Fruit fly (Drosophila melanogaster): ENCODE results near the gene CG33642.

CG33642 gene

DNA sequence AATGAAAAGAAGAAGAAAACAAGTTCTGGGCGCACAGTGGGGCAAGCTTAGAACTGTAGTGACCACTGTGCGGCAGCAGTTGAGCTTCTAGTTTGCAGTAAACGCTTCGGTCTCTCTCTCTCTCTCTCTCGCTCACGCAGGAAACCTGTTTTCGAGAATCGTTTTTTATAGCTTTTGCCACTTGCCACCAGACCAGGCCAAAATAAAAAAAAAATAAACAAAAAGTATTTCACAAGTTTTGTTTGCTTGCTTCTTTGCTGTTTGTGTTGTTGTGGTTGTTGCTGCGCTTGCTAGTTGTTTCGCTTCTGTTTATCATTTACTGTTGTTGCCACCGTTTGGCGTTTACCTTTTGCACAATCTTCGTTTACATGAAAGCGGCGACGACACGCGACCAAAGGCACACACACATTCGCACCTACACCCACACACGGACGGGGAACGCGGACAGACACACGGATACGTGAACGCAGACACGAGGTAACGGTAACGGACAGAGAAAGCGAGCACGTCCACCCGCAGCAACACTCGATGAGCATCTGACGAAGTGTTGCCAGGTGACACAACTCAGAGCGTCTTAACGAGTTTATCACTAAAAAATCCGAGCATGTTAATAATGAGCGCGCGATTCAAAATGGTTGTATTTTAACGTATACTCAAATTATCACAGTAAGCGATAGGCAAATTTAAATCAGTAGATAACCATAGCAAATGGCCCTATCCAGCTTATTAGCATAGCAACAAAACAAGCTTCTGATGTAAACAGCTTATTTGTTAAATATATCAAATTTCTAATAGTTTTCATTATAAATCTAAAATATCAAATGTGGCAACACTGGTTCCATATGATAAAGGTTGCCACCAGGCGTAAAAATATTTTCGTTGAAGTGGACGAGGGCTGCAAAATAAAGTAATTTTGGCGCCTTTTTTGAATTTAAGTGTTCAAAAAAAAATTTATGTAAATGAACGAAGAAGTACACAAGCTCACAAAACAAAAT is 19.3 kb downstream of the CG33642 start, which contains the start of gene B4 (continued):
- TF ChIP-seq Side (GFP tag; optimal IDR thresholded peaks at IDR 0.05) (peak; percentile 66), BtbVII (GFP tag; optimal IDR thresholded peaks at IDR 0.05) (peak; percentile 55), lab (GFP tag; optimal IDR thresholded peaks at IDR 0.05) (peak; percentile 79), Xrp1 (GFP tag; IDR thresholded peaks at IDR 0.05) (peak; percentile 29), z (GFP tag; IDR thresholded peaks at IDR 0.05) (no peak), CG11723 (GFP tag; optimal IDR thresholded peaks at IDR 0.05) (peak; percentile 3), corto (GFP tag; optimal IDR thresholded peaks at IDR 0.05) (peak; percentile 21), odd (GFP tag; optimal IDR thresholded peaks at IDR 0.05) (peak; percentile 67), nerfin-2 (GFP tag; IDR thresholded peaks at IDR 0.05; ENCODE audit: partially characterized antibody) (peak; percentile 35; the same call in 1 of the 2 replicates), cato (GFP tag; optimal IDR thresholded peaks at IDR 0.05; ENCODE audit: borderline replicate concordance) (no peak), cg (GFP tag; optimal IDR thresholded peaks at IDR 0.05) (peak; percentile 92), CG33213 (GFP tag; optimal IDR thresholded peaks at IDR 0.05) (peak; percentile 10), kni (GFP tag; optimal IDR thresholded peaks at IDR 0.05) (peak; percentile 64), CG2712 (tag; optimal IDR thresholded peaks at IDR 0.05) (no peak), CG2116 (GFP tag; optimal IDR thresholded peaks at IDR 0.05) (peak; percentile 55), CG10959 (GFP tag; IDR thresholded peaks at IDR 0.05) (no peak), CG11695 (GFP tag; IDR thresholded peaks at IDR 0.05) (0 out of 3 replicates have a peak, but pooled peaks have one; percentile 17), toy (GFP tag; IDR thresholded peaks at IDR 0.05) (no peak), CG7786 (GFP tag; optimal IDR thresholded peaks at IDR 0.05) (no peak), CG3281 (GFP tag; optimal IDR thresholded peaks at IDR 0.05) (peak; percentile 20), pros (GFP tag; optimal IDR thresholded peaks at IDR 0.05) (peak; percentile 54), lilli (GFP tag; optimal IDR thresholded peaks at IDR 0.05) (peak; percentile 6), inv (GFP tag; IDR thresholded peaks at IDR 0.05; ENCODE audit: partially characterized antibody) (peak; percentile 26; the same call in 1 of the 2 replicates), Oli (tag; optimal IDR thresholded peaks at IDR 0.05) (no peak), CG15479 (GFP tag; optimal IDR thresholded peaks at IDR 0.05) (peak; percentile 53), CG10147 (GFP tag; optimal IDR thresholded peaks at IDR 0.05) (no peak), vfl (GFP tag; optimal IDR thresholded peaks at IDR 0.05) (no peak), slp2 (GFP tag; optimal IDR thresholded peaks at IDR 0.05) (no peak), ab (GFP tag; optimal IDR thresholded peaks at IDR 0.05) (no peak), jing (GFP tag; optimal IDR thresholded peaks at IDR 0.05) (no peak), CG5953 (GFP tag; IDR thresholded peaks at IDR 0.05) (peak; percentile 65; the same call in 1 of the 2 replicates), HLH3B (GFP tag; IDR thresholded peaks at IDR 0.05) (peak; percentile 41; the same call in 1 of the 2 replicates), CG31365 (tag; optimal IDR thresholded peaks at IDR 0.05) (peak; percentile 5), Hr78 (GFP tag; optimal IDR thresholded peaks at IDR 0.05) (no peak), NK7.1 (GFP tag; optimal IDR thresholded peaks at IDR 0.05) (peak; percentile 2), fu2 (GFP tag; optimal IDR thresholded peaks at IDR 0.05) (no peak), CG10274 (GFP tag; optimal IDR thresholded peaks at IDR 0.05) (no peak), CG9215 (GFP tag; IDR thresholded peaks at IDR 0.05) (no peak), phol (tag; optimal IDR thresholded peaks at IDR 0.05) (peak; percentile 68), br (optimal IDR thresholded peaks at IDR 0.05) (no peak), CG9876 (GFP tag; optimal IDR thresholded peaks at IDR 0.05) (no peak), Myb (GFP tag; optimal IDR thresholded peaks at IDR 0.05) (peak; percentile 37), lola (GFP tag; optimal IDR thresholded peaks at IDR 0.05) (peak in 1 of 3 experiments; percentile 6), mld (GFP tag; IDR thresholded peaks at IDR 0.05; ENCODE audit: partially characterized antibody) (no peak), CG3407 (GFP tag; optimal IDR thresholded peaks at IDR 0.05) (peak; percentile 38), CG13894 (tag; optimal IDR thresholded peaks at IDR 0.05) (peak; percentile 67), sima (GFP tag; optimal IDR thresholded peaks at IDR 0.05) (no peak)

All from whole organism, embryonic.